Worm (Caenorhabditis elegans) whole organism, early embryonic: Measurements from ENCODE around the gene srh-17.

ENCODE experiments used
- B0310.2 ChIP-seq: sonication (generic microtip); optimal IDR thresholded peaks from 2 replicates; lab custom pipeline; 2016; ENCODE audit warnings: mild to moderate bottlenecking, missing genetic modification characterization, missing compliant biosample characterization
- F13C5.2 ChIP-seq: sonication (generic microtip); optimal IDR thresholded peaks from 2 replicates; lab custom pipeline; 2017; ENCODE audit warnings: mild to moderate bottlenecking, missing genetic modification characterization, inconsistent platforms, missing compliant biosample characterization
- aly-1 ChIP-seq: sonication (generic microtip); optimal IDR thresholded peaks from 2 replicates; lab custom pipeline; 2016; ENCODE audit warnings: missing genetic modification characterization, missing compliant biosample characterization
- ama-1 ChIP-seq: fragments of 150-350 bp; optimal IDR thresholded peaks from 2 replicates; lab custom pipeline; 2014
- ceh-13 ChIP-seq: fragments of 200-800 bp; sonication (Bioruptor generic); optimal IDR thresholded peaks from 2 replicates; lab custom pipeline; 2018; ENCODE audit warnings: mild to moderate bottlenecking, missing genetic modification characterization, missing compliant biosample characterization
- ceh-36 ChIP-seq: sonication (generic microtip); optimal IDR thresholded peaks from 2 replicates; lab custom pipeline; 2016; ENCODE audit warnings: missing genetic modification characterization, inconsistent platforms, missing compliant biosample characterization
- ets-7 ChIP-seq: sonication (generic microtip); optimal IDR thresholded peaks from 2 replicates; lab custom pipeline; 2016; ENCODE audit warnings: missing genotype, missing genetic modification characterization, missing compliant biosample characterization
- flt-1 ChIP-seq: fragments of 200-800 bp; sonication (Bioruptor generic); IDR thresholded peaks from 2 replicates; pipeline ENCODE4 v1.3.6; 2022; ENCODE audit warnings: missing genetic modification characterization, missing compliant biosample characterization
- hmbx-1 ChIP-seq: sonication (generic microtip); optimal IDR thresholded peaks from 2 replicates; lab custom pipeline; 2016; ENCODE audit warnings: mild to moderate bottlenecking, missing genetic modification characterization, missing compliant biosample characterization
- hmg-4 ChIP-seq: fragments of 200-800 bp; sonication (Bioruptor generic); optimal IDR thresholded peaks from 2 replicates; lab custom pipeline; 2018; ENCODE audit warnings: mild to moderate bottlenecking, missing genetic modification characterization, missing compliant biosample characterization
- hnd-1 ChIP-seq: sonication (generic microtip); optimal IDR thresholded peaks from 2 replicates; lab custom pipeline; 2016; ENCODE audit warnings: missing genetic modification characterization, missing compliant biosample characterization
- pes-1 ChIP-seq: fragments of 200-800 bp; sonication (Bioruptor generic); IDR thresholded peaks from 2 replicates; pipeline ENCODE4 v1.3.6; 2022; ENCODE audit warnings: missing genetic modification reagents, missing genetic modification characterization, missing compliant biosample characterization
- scrt-1 ChIP-seq: fragments of 200-800 bp; sonication (Bioruptor generic); IDR thresholded peaks from 2 replicates; pipeline ENCODE4 v1.3.6; 2022; ENCODE audit warnings: missing genetic modification characterization, missing compliant biosample characterization
- sea-1 ChIP-seq: fragments of 200-800 bp; sonication (Bioruptor generic); conservative IDR thresholded peaks from 2 replicates; pipeline ENCODE4 v1.3.6; 2022; ENCODE audit warnings: missing genetic modification characterization, missing compliant biosample characterization
- tbx-11 ChIP-seq: fragments of 200-800 bp; sonication (Bioruptor generic); IDR thresholded peaks from 2 replicates; pipeline ENCODE4 v1.3.6; 2022; ENCODE audit warnings: missing genetic modification characterization, missing compliant biosample characterization
- tbx-37 ChIP-seq: fragments of 200-800 bp; sonication (Bioruptor generic); conservative IDR thresholded peaks from 2 replicates; pipeline ENCODE4 v1.3.6; 2022; ENCODE audit warnings: missing genetic modification reagents, missing genetic modification characterization, missing compliant biosample characterization
- tra-4 ChIP-seq: sonication (generic microtip); optimal IDR thresholded peaks from 2 replicates; lab custom pipeline; 2017; ENCODE audit warnings: missing genetic modification characterization, missing compliant biosample characterization

srh-17 gene

DNA sequence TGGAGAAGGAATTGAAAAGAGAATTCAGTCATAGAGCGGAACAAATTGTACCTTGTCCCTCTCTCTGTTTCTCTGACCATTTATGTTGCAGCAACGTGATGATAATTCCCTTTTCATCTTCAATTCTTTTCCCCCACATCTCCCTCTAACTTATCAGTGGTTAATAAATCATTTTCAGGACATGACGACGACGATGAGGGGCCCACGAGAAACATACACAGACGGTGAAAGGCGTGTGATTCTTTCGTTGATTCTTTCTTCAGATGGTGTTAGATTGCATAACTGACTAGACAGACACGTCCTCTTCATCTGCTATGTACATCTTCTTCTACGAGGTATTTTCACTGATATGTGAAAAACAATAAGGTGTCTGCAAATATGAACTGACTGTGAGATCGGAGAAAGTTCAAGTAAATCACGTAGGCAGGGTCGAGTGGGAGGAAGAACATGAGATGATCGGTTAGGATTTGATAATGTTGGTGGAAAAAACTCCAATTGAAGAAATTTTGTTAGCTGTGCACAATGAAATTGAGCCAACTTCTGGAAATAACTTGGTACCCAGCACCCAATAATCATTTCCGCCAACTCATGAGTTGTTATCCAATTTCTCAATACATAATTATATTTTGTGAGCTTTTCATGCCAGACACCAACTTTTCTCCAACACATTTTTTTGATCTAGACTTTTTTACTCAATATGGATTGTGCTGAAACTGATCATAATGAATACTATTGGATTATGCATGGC lies at the start of gene srh-17:
Gene srh-17 (plus strand): TSS at position 698 of the 748 bp plus-strand sequence.
- TF ChIP-seq scrt-1 (GFP tag; lab: Robert Waterston, UW) = no peak
- TF ChIP-seq pes-1 (GFP tag; lab: Robert Waterston, UW) = no peak

DNA sequence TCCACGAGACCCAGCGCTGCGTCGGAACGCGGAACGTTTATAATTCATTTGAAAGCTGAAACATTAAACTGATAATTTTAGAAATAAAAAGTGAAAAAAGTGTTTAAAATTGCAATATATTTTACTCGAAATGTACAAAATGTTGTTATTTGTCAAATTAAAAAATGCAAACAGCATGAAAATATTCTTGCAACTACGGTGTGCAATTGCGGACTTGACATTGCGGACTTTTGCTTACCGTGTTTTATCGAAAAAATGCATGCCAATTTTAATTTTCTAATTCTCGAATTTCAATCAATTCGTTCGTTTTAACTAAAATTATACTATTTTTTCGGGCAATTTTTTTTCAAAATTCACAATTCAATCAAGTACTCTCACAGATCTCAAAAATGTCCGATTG lies 48.9 kb upstream of the srh-17 start, which contains the start of the genes R11H6.5 and ccnk-1:
Gene R11H6.5 (minus strand): TSS at position 55 of the 400 bp plus-strand sequence.
Gene ccnk-1 (plus strand): TSS at position 381 of the 400 bp plus-strand sequence.
- no peak for TF ChIP-seq tbx-37 (GFP tag; lab: Robert Waterston, UW)
- no peak for TF ChIP-seq hnd-1 (tag; lab: Kevin White, UChicago)
- TF ChIP-seq F13C5.2 (tag; lab: Kevin White, UChicago) = no peak
- no peak for TF ChIP-seq aly-1 (tag; lab: Kevin White, UChicago)
- no peak for TF ChIP-seq ets-7
- no peak for TF ChIP-seq tbx-11 (GFP tag; lab: Robert Waterston, UW)
- TF ChIP-seq ceh-13 (GFP tag; lab: Kevin White, UChicago) = no peak
- no peak for TF ChIP-seq B0310.2 (tag; lab: Kevin White, UChicago)
- TF ChIP-seq hmbx-1 (tag; lab: Kevin White, UChicago) = no peak
- no peak for TF ChIP-seq scrt-1 (GFP tag; lab: Robert Waterston, UW)
- TF ChIP-seq pes-1 (GFP tag; lab: Robert Waterston, UW) = no peak
- TF ChIP-seq sea-1 = no peak
- TF ChIP-seq ama-1 (lab: Kevin White, UChicago) = no peak
- no peak for TF ChIP-seq ceh-36
- TF ChIP-seq tra-4 (tag; lab: Kevin White, UChicago) = no peak

DNA sequence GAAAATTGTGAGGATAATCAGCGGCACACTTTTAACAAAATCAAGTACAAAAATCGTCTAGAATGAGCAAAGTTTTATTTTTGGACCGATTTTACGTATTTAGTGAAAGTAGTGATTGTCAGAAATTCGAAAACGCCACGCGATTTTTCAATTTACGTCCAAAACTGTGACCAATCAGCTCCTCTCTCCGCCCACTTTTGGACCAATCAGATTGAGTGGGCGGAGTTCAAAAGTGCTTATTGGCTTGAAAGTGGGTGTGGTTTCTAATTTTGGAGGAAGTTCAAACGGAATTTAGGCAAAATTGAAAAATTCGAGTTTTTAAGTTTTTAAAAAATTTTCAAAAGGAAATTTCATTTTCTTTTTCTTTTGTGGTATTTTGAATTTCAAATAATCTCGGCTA lies 46.7 kb upstream of the srh-17 start:
- TF ChIP-seq scrt-1 (GFP tag; lab: Robert Waterston, UW) (no peak), ama-1 (lab: Kevin White, UChicago) (no peak), flt-1 (GFP tag; lab: Robert Waterston, UW) (no peak), aly-1 (tag; lab: Kevin White, UChicago) (no peak), F13C5.2 (tag; lab: Kevin White, UChicago) (no peak), tra-4 (tag; lab: Kevin White, UChicago) (no peak)

DNA sequence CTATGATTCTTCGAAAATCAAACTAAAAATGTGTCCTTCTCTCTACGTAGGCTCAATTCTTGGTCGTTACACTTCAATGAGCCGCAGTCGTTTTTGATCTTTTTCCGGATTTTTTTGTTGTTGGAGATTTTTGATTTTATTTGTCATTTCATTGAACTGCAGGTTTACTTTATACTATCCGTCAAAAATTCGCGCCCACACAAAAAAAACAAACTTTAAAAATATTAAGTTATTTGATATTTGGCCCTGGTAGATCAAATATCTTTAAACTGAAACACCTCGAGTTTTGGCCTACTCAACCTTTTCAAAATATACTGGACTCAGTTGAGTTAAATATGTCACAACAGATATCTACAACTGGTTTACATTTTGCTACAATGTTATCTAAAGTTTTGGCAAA lies 45.4 kb upstream of the srh-17 start:
- TF ChIP-seq tbx-11 (GFP tag; lab: Robert Waterston, UW) = no peak
- TF ChIP-seq flt-1 (GFP tag; lab: Robert Waterston, UW) = no peak
- no peak for TF ChIP-seq pes-1 (GFP tag; lab: Robert Waterston, UW)
- TF ChIP-seq ceh-36 = no peak
- no peak for TF ChIP-seq F13C5.2 (tag; lab: Kevin White, UChicago)
- no peak for TF ChIP-seq tbx-37 (GFP tag; lab: Robert Waterston, UW)
- TF ChIP-seq B0310.2 (tag; lab: Kevin White, UChicago) = no peak

DNA sequence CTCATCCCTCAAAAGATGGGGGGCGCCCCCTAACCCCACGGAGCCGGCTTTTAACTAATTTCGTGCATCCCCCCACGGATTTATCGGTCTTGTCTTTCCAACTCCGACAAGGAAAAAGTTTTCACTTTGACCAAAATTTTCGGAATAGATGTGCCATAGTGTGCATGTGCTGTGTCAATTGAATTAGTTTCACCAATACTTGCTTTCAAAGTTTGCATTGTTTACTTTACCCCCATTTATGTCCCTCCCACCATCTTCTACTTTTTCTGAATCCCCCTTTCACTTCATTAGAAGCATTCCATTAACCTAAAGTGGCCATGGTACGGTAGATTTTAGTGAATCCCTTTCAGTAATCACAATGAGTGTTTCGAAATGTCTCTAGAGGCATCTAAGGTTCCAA lies 43.4 kb upstream of the srh-17 start:
- TF ChIP-seq sea-1 (no peak), ama-1 (lab: Kevin White, UChicago) (no peak), F13C5.2 (tag; lab: Kevin White, UChicago) (no peak), ceh-13 (GFP tag; lab: Kevin White, UChicago) (no peak), tra-4 (tag; lab: Kevin White, UChicago) (no peak), scrt-1 (GFP tag; lab: Robert Waterston, UW) (no peak), flt-1 (GFP tag; lab: Robert Waterston, UW) (no peak), tbx-11 (GFP tag; lab: Robert Waterston, UW) (no peak), tbx-37 (GFP tag; lab: Robert Waterston, UW) (no peak), pes-1 (GFP tag; lab: Robert Waterston, UW) (no peak), ceh-36 (no peak), aly-1 (tag; lab: Kevin White, UChicago) (no peak), hmbx-1 (tag; lab: Kevin White, UChicago) (no peak)

DNA sequence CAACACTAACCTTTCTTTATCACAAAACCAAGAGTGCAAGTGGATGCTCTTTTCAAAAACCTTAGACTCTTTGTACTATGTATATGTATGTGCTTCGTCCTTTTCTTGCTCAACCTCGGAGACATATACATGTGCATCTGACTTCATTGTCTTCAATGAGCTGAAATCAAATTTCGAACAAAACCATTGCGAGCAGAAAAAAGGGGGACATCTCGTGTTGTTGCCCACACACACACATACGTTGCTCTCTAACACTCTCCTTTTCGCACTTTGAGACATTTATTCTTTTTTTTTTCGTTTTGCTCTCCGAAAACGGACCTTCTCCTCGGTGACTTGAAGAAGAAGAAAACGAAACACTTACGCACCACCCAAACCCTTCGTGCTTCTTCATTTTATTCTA lies 40.8 kb upstream of the srh-17 start:
- TF ChIP-seq ets-7 = no peak
- no peak for TF ChIP-seq tbx-11 (GFP tag; lab: Robert Waterston, UW)
- no peak for TF ChIP-seq F13C5.2 (tag; lab: Kevin White, UChicago)
- no peak for TF ChIP-seq tra-4 (tag; lab: Kevin White, UChicago)
- TF ChIP-seq scrt-1 (GFP tag; lab: Robert Waterston, UW) = no peak
- TF ChIP-seq flt-1 (GFP tag; lab: Robert Waterston, UW) = no peak
- TF ChIP-seq B0310.2 (tag; lab: Kevin White, UChicago) = no peak
- no peak for TF ChIP-seq ama-1 (lab: Kevin White, UChicago)
- no peak for TF ChIP-seq tbx-37 (GFP tag; lab: Robert Waterston, UW)
- no peak for TF ChIP-seq sea-1
- TF ChIP-seq aly-1 (tag; lab: Kevin White, UChicago) = no peak
- TF ChIP-seq hnd-1 (tag; lab: Kevin White, UChicago) = no peak
- no peak for TF ChIP-seq ceh-36
- TF ChIP-seq ceh-13 (GFP tag; lab: Kevin White, UChicago) = no peak
- no peak for TF ChIP-seq pes-1 (GFP tag; lab: Robert Waterston, UW)
- TF ChIP-seq hmbx-1 (tag; lab: Kevin White, UChicago) = no peak
- no peak for TF ChIP-seq hmg-4 (GFP tag; lab: Kevin White, UChicago)

DNA sequence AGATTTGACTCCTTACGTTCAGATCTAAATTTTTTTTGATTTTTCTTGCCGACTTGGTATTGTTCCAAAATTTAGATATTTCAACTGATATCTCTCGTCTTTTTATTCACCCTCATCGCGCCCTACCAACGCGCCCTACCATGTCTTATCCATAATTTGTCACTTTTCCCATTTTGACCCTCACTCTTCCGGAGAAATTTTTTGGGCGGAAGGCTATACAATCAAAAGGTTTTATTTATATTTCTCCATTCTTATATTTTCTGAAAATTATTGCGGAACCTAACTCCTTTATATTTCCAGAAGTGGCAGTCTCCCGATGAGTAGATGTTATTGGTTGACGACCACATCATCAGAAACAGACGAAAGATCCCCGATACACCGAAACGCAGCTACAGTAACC lies 40.3 kb upstream of the srh-17 start, which contains the start of gene hot-1:
Gene hot-1 (plus strand): TSS at position 301 of the 400 bp plus-strand sequence.
- no peak for TF ChIP-seq ceh-36
- TF ChIP-seq tra-4 (tag; lab: Kevin White, UChicago) = no peak
- TF ChIP-seq ceh-13 (GFP tag; lab: Kevin White, UChicago) = no peak
- TF ChIP-seq pes-1 (GFP tag; lab: Robert Waterston, UW) = no peak
- TF ChIP-seq flt-1 (GFP tag; lab: Robert Waterston, UW) = no peak
- no peak for TF ChIP-seq ets-7
- TF ChIP-seq B0310.2 (tag; lab: Kevin White, UChicago) = no peak
- TF ChIP-seq sea-1 = no peak
- TF ChIP-seq ama-1 (lab: Kevin White, UChicago) = no peak
- TF ChIP-seq hmg-4 (GFP tag; lab: Kevin White, UChicago) = no peak
- TF ChIP-seq F13C5.2 (tag; lab: Kevin White, UChicago) = no peak
- no peak for TF ChIP-seq tbx-37 (GFP tag; lab: Robert Waterston, UW)
- TF ChIP-seq hmbx-1 (tag; lab: Kevin White, UChicago) = no peak
- TF ChIP-seq hnd-1 (tag; lab: Kevin White, UChicago) = no peak
- no peak for TF ChIP-seq scrt-1 (GFP tag; lab: Robert Waterston, UW)
- no peak for TF ChIP-seq tbx-11 (GFP tag; lab: Robert Waterston, UW)
- no peak for TF ChIP-seq aly-1 (tag; lab: Kevin White, UChicago)
